Worm (Caenorhabditis elegans) whole organism, young adult: ENCODE measurements around the gene Y43E12A.2.

Experiments used
- B0019.2 ChIP-seq: fragments of 200-800 bp; sonication (Bioruptor generic); conservative IDR thresholded peaks from 2 replicates; pipeline ENCODE4 v1.3.6; 2022; ENCODE audit warnings: missing genetic modification reagents, missing genetic modification characterization, missing compliant biosample characterization
- B0336.3 ChIP-seq: fragments of 200-800 bp; sonication (Bioruptor generic); IDR thresholded peaks from 2 replicates; pipeline ENCODE4 v1.3.6; 2022; ENCODE audit warnings: missing genetic modification characterization, missing compliant biosample characterization
- F22D6.2 ChIP-seq: sonication (generic microtip); optimal IDR thresholded peaks from 2 replicates; lab custom pipeline; 2016; ENCODE audit warnings: mild to moderate bottlenecking, missing genetic modification characterization, missing compliant biosample characterization
- F23B12.7 ChIP-seq: sonication (generic microtip); optimal IDR thresholded peaks from 2 replicates; lab custom pipeline; 2017; ENCODE audit warnings: missing genetic modification characterization, mild to moderate bottlenecking, missing compliant biosample characterization, antibody characterized with exemption, moderate library complexity; ENCODE audit not compliant: insufficient read depth
- F33H1.4 ChIP-seq: fragments of 200-800 bp; sonication (Bioruptor generic); IDR thresholded peaks from 2 replicates; pipeline ENCODE4 v1.3.6; 2022; ENCODE audit warnings: missing genetic modification reagents, missing genetic modification characterization, missing compliant biosample characterization
- F49E8.2 ChIP-seq: sonication (generic microtip); optimal IDR thresholded peaks from 3 replicates; lab custom pipeline; 2017; ENCODE audit warnings: missing genetic modification characterization, mild to moderate bottlenecking, missing compliant biosample characterization, antibody characterized with exemption, moderate library complexity; ENCODE audit not compliant: insufficient read depth
- F52B5.7 ChIP-seq: sonication (generic microtip); optimal IDR thresholded peaks from 2 replicates; lab custom pipeline; 2016; ENCODE audit warnings: mild to moderate bottlenecking, missing genetic modification characterization, missing compliant biosample characterization
- F57A8.1 ChIP-seq: fragments of 200-800 bp; sonication (Bioruptor generic); optimal IDR thresholded peaks from 2 replicates; lab custom pipeline; 2018; ENCODE audit warnings: mild to moderate bottlenecking, missing genetic modification characterization, moderate library complexity, missing compliant biosample characterization
- ZK185.1 ChIP-seq: sonication (generic microtip); optimal IDR thresholded peaks from 2 replicates; lab custom pipeline; 2016; ENCODE audit warnings: mild to moderate bottlenecking, missing genetic modification characterization, missing compliant biosample characterization; ENCODE audit not compliant: poor library complexity, severe bottlenecking
- aptf-2 ChIP-seq: fragments of 200-800 bp; sonication (Bioruptor generic); conservative IDR thresholded peaks from 2 replicates; pipeline ENCODE4 v1.3.6; 2022; ENCODE audit warnings: missing genetic modification reagents, missing genetic modification characterization, missing compliant biosample characterization
- athp-1 ChIP-seq: sonication (generic microtip); optimal IDR thresholded peaks from 2 replicates; lab custom pipeline; 2017; ENCODE audit warnings: mild to moderate bottlenecking, missing genetic modification characterization, missing compliant biosample characterization
- attf-5 ChIP-seq: fragments of 200-800 bp; sonication (Bioruptor generic); optimal IDR thresholded peaks from 2 replicates; lab custom pipeline; 2018; ENCODE audit warnings: mild to moderate bottlenecking, missing genetic modification characterization, missing compliant biosample characterization
- attf-6 ChIP-seq: fragments of 200-800 bp; sonication (Bioruptor generic); IDR thresholded peaks from 2 replicates; pipeline ENCODE4 v1.3.6; 2022; ENCODE audit warnings: missing genetic modification reagents, missing genetic modification characterization, missing compliant biosample characterization
- bed-2 ChIP-seq: fragments of 200-800 bp; sonication (Bioruptor generic); IDR thresholded peaks from 2 replicates; pipeline ENCODE4 v1.3.6; 2022; ENCODE audit warnings: missing genetic modification reagents, missing genetic modification characterization, missing compliant biosample characterization
- cebp-1 ChIP-seq, 2 experiments: fragments of 200-800 bp in 1 of 2; sonication (Bioruptor generic) in 1 of 2; sonication (generic microtip) in 1 of 2; IDR thresholded peaks in 1 of 2; optimal IDR thresholded peaks in 1 of 2; 2 replicates each; pipeline versions ENCODE4 v1.3.6 to Lab custom; 2017 to 2022; ENCODE audit warnings: missing compliant biosample characterization in 2 of 2, missing genetic modification characterization in 2 of 2, mild to moderate bottlenecking in 1 of 2, missing genetic modification reagents in 1 of 2, moderate library complexity in 1 of 2
- ceh-79 ChIP-seq: sonication (generic microtip); optimal IDR thresholded peaks from 2 replicates; lab custom pipeline; 2017; ENCODE audit warnings: mild to moderate bottlenecking, missing genetic modification characterization, missing compliant biosample characterization
- dox-1 ChIP-seq: fragments of 200-800 bp; sonication (Bioruptor generic); IDR thresholded peaks from 2 replicates; pipeline ENCODE4 v1.3.6; 2022; ENCODE audit warnings: missing genetic modification reagents, missing genetic modification characterization, missing compliant biosample characterization
- efl-1 ChIP-seq: fragments of 150-350 bp; optimal IDR thresholded peaks from 2 replicates; lab custom pipeline; 2014; ENCODE audit warnings: missing biosample characterization, missing genetic modification reagents, missing genetic modification characterization
- egl-44 ChIP-seq: fragments of 200-800 bp; sonication (Bioruptor generic); IDR thresholded peaks from 2 replicates; pipeline ENCODE4 v1.3.6; 2022; ENCODE audit warnings: missing genetic modification reagents, missing genetic modification characterization, missing compliant biosample characterization
- ets-4 ChIP-seq: fragments of 200-800 bp; sonication (Bioruptor generic); optimal IDR thresholded peaks from 2 replicates; lab custom pipeline; 2018; ENCODE audit warnings: mild to moderate bottlenecking, missing genetic modification characterization, missing compliant biosample characterization
- gei-17 ChIP-seq: fragments of 200-800 bp; sonication (Bioruptor generic); optimal IDR thresholded peaks from 2 replicates; lab custom pipeline; 2018; ENCODE audit warnings: mild to moderate bottlenecking, missing genetic modification characterization, missing compliant biosample characterization
- let-607 ChIP-seq, 2 experiments: fragments of 200-800 bp in 1 of 2; sonication (Bioruptor generic) in 1 of 2; sonication (generic microtip) in 1 of 2; optimal IDR thresholded peaks; 2 replicates each; lab custom pipeline; 2016 to 2018; ENCODE audit warnings: mild to moderate bottlenecking in 2 of 2, missing compliant biosample characterization in 2 of 2, missing genetic modification characterization in 2 of 2, moderate library complexity in 2 of 2, missing genotype in 1 of 2
- lin-35 ChIP-seq, 3 experiments: fragments of 150-350 bp in 2 of 3; sonication (generic microtip) in 1 of 3; optimal IDR thresholded peaks; 2 replicates each; lab custom pipeline; 2014 to 2018; ENCODE audit warnings: missing biosample characterization in 3 of 3, missing genetic modification characterization in 3 of 3, missing genetic modification reagents in 3 of 3
- lin-54 ChIP-seq: fragments of 200-800 bp; sonication (Bioruptor generic); optimal IDR thresholded peaks from 2 replicates; lab custom pipeline; 2018; ENCODE audit warnings: mild to moderate bottlenecking, missing genetic modification characterization, missing compliant biosample characterization
- lsl-1 ChIP-seq: fragments of 200-800 bp; sonication (Bioruptor generic); optimal IDR thresholded peaks from 2 replicates; lab custom pipeline; 2018; ENCODE audit warnings: mild to moderate bottlenecking, missing genetic modification characterization, moderate library complexity, missing compliant biosample characterization
- mcd-1 ChIP-seq: fragments of 200-800 bp; sonication (Bioruptor generic); IDR thresholded peaks from 2 replicates; pipeline ENCODE4 v1.3.6; 2022; ENCODE audit warnings: missing genetic modification reagents, missing genetic modification characterization, missing compliant biosample characterization
- mel-28 ChIP-seq: sonication (generic microtip); optimal IDR thresholded peaks from 2 replicates; lab custom pipeline; 2016; ENCODE audit warnings: borderline replicate concordance, mild to moderate bottlenecking, missing genetic modification characterization, missing compliant biosample characterization
- mes-4 ChIP-seq: sonication (generic microtip); optimal IDR thresholded peaks from 2 replicates; lab custom pipeline; 2016; ENCODE audit warnings: missing genotype, missing genetic modification characterization, missing compliant biosample characterization
- nfya-2 ChIP-seq: fragments of 200-800 bp; sonication (Bioruptor generic); IDR thresholded peaks from 2 replicates; pipeline ENCODE4 v1.3.6; 2022; ENCODE audit warnings: missing genetic modification reagents, missing genetic modification characterization, missing compliant biosample characterization
- nfyb-1 ChIP-seq: fragments of 200-800 bp; sonication (Bioruptor generic); IDR thresholded peaks from 2 replicates; pipeline ENCODE4 v1.3.6; 2022; ENCODE audit warnings: missing genetic modification reagents, missing genetic modification characterization, missing compliant biosample characterization
- nhr-80 ChIP-seq: sonication (generic microtip); optimal IDR thresholded peaks from 2 replicates; lab custom pipeline; 2016; ENCODE audit warnings: missing genetic modification characterization, missing compliant biosample characterization
- pbrm-1 ChIP-seq: fragments of 200-800 bp; sonication (Bioruptor generic); IDR thresholded peaks from 2 replicates; pipeline ENCODE4 v1.3.6; 2022; ENCODE audit warnings: missing genetic modification reagents, missing genetic modification characterization, missing compliant biosample characterization
- rcor-1 ChIP-seq: fragments of 200-800 bp; sonication (Bioruptor generic); IDR thresholded peaks from 2 replicates; pipeline ENCODE4 v1.3.6; 2022; ENCODE audit warnings: missing genetic modification reagents, missing genetic modification characterization, missing compliant biosample characterization
- repo-1 ChIP-seq: sonication (generic microtip); optimal IDR thresholded peaks from 2 replicates; lab custom pipeline; 2017; ENCODE audit warnings: mild to moderate bottlenecking, missing genetic modification characterization, missing compliant biosample characterization
- sdz-38 ChIP-seq: sonication (generic microtip); optimal IDR thresholded peaks from 2 replicates; lab custom pipeline; 2016; ENCODE audit warnings: missing genotype, missing genetic modification characterization, missing compliant biosample characterization
- snpc-1.1 ChIP-seq: sonication (generic microtip); optimal IDR thresholded peaks from 2 replicates; lab custom pipeline; 2017; ENCODE audit warnings: missing genetic modification characterization, mild to moderate bottlenecking, missing compliant biosample characterization, antibody characterized with exemption, moderate library complexity, missing genotype, missing genetic modification reagents; ENCODE audit not compliant: insufficient read depth
- tbp1 ChIP-seq: fragments of 200-800 bp; sonication (Bioruptor generic); optimal IDR thresholded peaks from 2 replicates; lab custom pipeline; 2018; ENCODE audit warnings: mild to moderate bottlenecking, missing genetic modification characterization, missing compliant biosample characterization
- tbx-9 ChIP-seq: sonication (generic microtip); optimal IDR thresholded peaks from 2 replicates; lab custom pipeline; 2016; ENCODE audit warnings: borderline replicate concordance, missing genetic modification characterization, inconsistent platforms, missing compliant biosample characterization
- ztf-25 ChIP-seq: fragments of 200-800 bp; sonication (Bioruptor generic); IDR thresholded peaks from 2 replicates; pipeline ENCODE4 v1.3.6; 2022; ENCODE audit warnings: missing genetic modification reagents, missing genetic modification characterization, missing compliant biosample characterization
- ztf-26 ChIP-seq: sonication (generic microtip); optimal IDR thresholded peaks from 2 replicates; lab custom pipeline; 2017; ENCODE audit warnings: missing genetic modification characterization, missing compliant biosample characterization
- ztf-3 ChIP-seq: fragments of 200-800 bp; sonication (Bioruptor generic); optimal IDR thresholded peaks from 2 replicates; lab custom pipeline; 2018; ENCODE audit warnings: mild to moderate bottlenecking, missing genetic modification characterization, missing compliant biosample characterization

Gene Y43E12A.2

DNA sequence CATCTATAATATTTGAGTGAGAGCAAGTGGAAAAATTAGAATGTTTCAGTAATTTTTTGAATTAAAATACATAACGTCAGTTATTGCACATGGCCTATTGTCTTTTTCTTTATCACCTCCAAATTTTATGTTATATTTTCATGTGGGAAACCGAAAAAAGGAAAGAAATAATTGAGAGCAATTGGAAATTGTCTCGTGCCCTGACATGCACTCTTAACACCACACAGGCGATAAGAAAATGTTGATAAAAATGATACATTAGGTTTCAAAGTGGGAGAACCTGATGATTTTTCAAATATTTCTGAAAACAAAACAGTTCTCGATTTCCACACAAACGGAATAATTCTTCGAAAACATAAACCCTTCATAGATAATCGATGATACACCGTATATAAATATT is 34.0 kb downstream of the Y43E12A.2 start, which contains the start of gene F13H10.3 (continued):
- TF ChIP-seq tbp1 (GFP tag; lab: Kevin White, UChicago) (no peak), tbx-9 (tag; lab: Kevin White, UChicago) (no peak), nhr-80 (peak; percentile 88), F22D6.2 (no peak), ceh-79 (no peak), F49E8.2 (no peak), attf-6 (GFP tag; lab: Robert Waterston, UW) (no peak), efl-1 (GFP tag; lab: Kevin White, UChicago) (no peak), aptf-2 (no peak), athp-1 (tag; lab: Kevin White, UChicago) (no peak), attf-5 (GFP tag; lab: Kevin White, UChicago) (no peak), F57A8.1 (GFP tag; lab: Kevin White, UChicago) (no peak), mel-28 (tag; lab: Kevin White, UChicago) (no peak), ztf-3 (GFP tag; lab: Kevin White, UChicago) (no peak), ZK185.1 (tag; lab: Kevin White, UChicago) (no peak)
- TF ChIP-seq, all 124 proteins: peak for 4

ce11 chrIV:11019962-11020550 is 38.2 kb downstream of the Y43E12A.2 start, which contains the start of gene F13H10.8:
TSS of gene F13H10.8 (plus strand) at chrIV:11020517.
- TF ChIP-seq nhr-80 (peak; percentile 85), ets-4 (GFP tag; lab: Kevin White, UChicago) (peak; percentile 16), mes-4 (tag; lab: Kevin White, UChicago) (no peak), attf-5 (GFP tag; lab: Kevin White, UChicago) (peak; percentile 52), let-607 (tag; optimal IDR thresholded peaks at IDR 0.05; lab: Kevin White, UChicago) (peak; percentile 13 to 15), gei-17 (no peak), lin-35 (GFP tag; optimal IDR thresholded peaks at IDR 0.05; lab: Kevin White, UChicago) (peak in 1 of 3 experiments; percentile 23), mel-28 (tag; lab: Kevin White, UChicago) (no peak), pbrm-1 (GFP tag; lab: Robert Waterston, UW) (no peak), sdz-38 (tag; lab: Kevin White, UChicago) (no peak), nfya-2 (GFP tag; lab: Robert Waterston, UW) (no peak), B0336.3 (GFP tag; lab: Robert Waterston, UW) (no peak), nfyb-1 (GFP tag; lab: Robert Waterston, UW) (0 out of 2 replicates have a peak, but pooled peaks have one; percentile 9), mcd-1 (GFP tag; lab: Robert Waterston, UW) (peak; percentile 82), bed-2 (no peak), snpc-1.1 (tag; lab: Kevin White, UChicago) (no peak), F23B12.7 (tag; lab: Kevin White, UChicago) (peak; percentile 39), F52B5.7 (no peak), tbx-9 (tag; lab: Kevin White, UChicago) (no peak), ztf-25 (GFP tag; lab: Robert Waterston, UW) (no peak), dox-1 (GFP tag; lab: Robert Waterston, UW) (peak; percentile 8; the same call in 1 of the 2 replicates)

- TF ChIP-seq rcor-1 (GFP tag; lab: Robert Waterston, UW) (no peak), lsl-1 (GFP tag; lab: Kevin White, UChicago) (peak; percentile 64), dox-1 (GFP tag; lab: Robert Waterston, UW) (0 out of 2 replicates have a peak, but pooled peaks have one; percentile 42), egl-44 (GFP tag; lab: Robert Waterston, UW) (no peak), ztf-3 (GFP tag; lab: Kevin White, UChicago) (no peak), let-607 (tag; optimal IDR thresholded peaks at IDR 0.05; lab: Kevin White, UChicago) (peak in 1 of 2 experiments; percentile 25), mcd-1 (GFP tag; lab: Robert Waterston, UW) (0 out of 2 replicates have a peak, but pooled peaks have one; percentile 4), repo-1 (tag; lab: Kevin White, UChicago) (peak; percentile 6), lin-54 (GFP tag; lab: Kevin White, UChicago) (peak; percentile 31), cebp-1 (GFP tag; IDR thresholded peaks at IDR 0.05; lab: Robert Waterston, UW) (no peak), cebp-1 (tag; optimal IDR thresholded peaks at IDR 0.05; lab: Kevin White, UChicago) (peak; percentile 39), ztf-26 (tag; lab: Kevin White, UChicago) (peak; percentile 57), attf-5 (GFP tag; lab: Kevin White, UChicago) (peak; percentile 40), B0019.2 (no peak), nhr-80 (peak; percentile 52), F33H1.4 (peak; percentile 59; the same call in 1 of the 2 replicates)
These were observed 39.8 kb downstream of the Y43E12A.2 start, which contains the start of gene mogs-1 for ce11 chrIV:11021512-11022268. TSS of gene mogs-1 (minus strand) at chrIV:11021928.
